Worm (Caenorhabditis elegans) whole organism, early embryonic: ENCODE results near the gene ymel-1.
A peak's percentile ranks its signal among the peaks of the same experiment; 100 is the strongest.

ENCODE experiments used
- B0310.2 ChIP-seq: sonication (generic microtip); optimal IDR thresholded peaks from 2 replicates; lab custom pipeline; 2016; ENCODE audit warnings: mild to moderate bottlenecking, missing genetic modification characterization, missing compliant biosample characterization
- F13C5.2 ChIP-seq: sonication (generic microtip); optimal IDR thresholded peaks from 2 replicates; lab custom pipeline; 2017; ENCODE audit warnings: mild to moderate bottlenecking, missing genetic modification characterization, inconsistent platforms, missing compliant biosample characterization
- aly-1 ChIP-seq: sonication (generic microtip); optimal IDR thresholded peaks from 2 replicates; lab custom pipeline; 2016; ENCODE audit warnings: missing genetic modification characterization, missing compliant biosample characterization
- ama-1 ChIP-seq: fragments of 150-350 bp; optimal IDR thresholded peaks from 2 replicates; lab custom pipeline; 2014
- ceh-13 ChIP-seq: fragments of 200-800 bp; sonication (Bioruptor generic); optimal IDR thresholded peaks from 2 replicates; lab custom pipeline; 2018; ENCODE audit warnings: mild to moderate bottlenecking, missing genetic modification characterization, missing compliant biosample characterization
- ceh-36 ChIP-seq: sonication (generic microtip); optimal IDR thresholded peaks from 2 replicates; lab custom pipeline; 2016; ENCODE audit warnings: missing genetic modification characterization, inconsistent platforms, missing compliant biosample characterization
- ets-7 ChIP-seq: sonication (generic microtip); optimal IDR thresholded peaks from 2 replicates; lab custom pipeline; 2016; ENCODE audit warnings: missing genotype, missing genetic modification characterization, missing compliant biosample characterization
- flt-1 ChIP-seq: fragments of 200-800 bp; sonication (Bioruptor generic); IDR thresholded peaks from 2 replicates; pipeline ENCODE4 v1.3.6; 2022; ENCODE audit warnings: missing genetic modification characterization, missing compliant biosample characterization
- hmbx-1 ChIP-seq: sonication (generic microtip); optimal IDR thresholded peaks from 2 replicates; lab custom pipeline; 2016; ENCODE audit warnings: mild to moderate bottlenecking, missing genetic modification characterization, missing compliant biosample characterization
- hmg-4 ChIP-seq: fragments of 200-800 bp; sonication (Bioruptor generic); optimal IDR thresholded peaks from 2 replicates; lab custom pipeline; 2018; ENCODE audit warnings: mild to moderate bottlenecking, missing genetic modification characterization, missing compliant biosample characterization
- hnd-1 ChIP-seq: sonication (generic microtip); optimal IDR thresholded peaks from 2 replicates; lab custom pipeline; 2016; ENCODE audit warnings: missing genetic modification characterization, missing compliant biosample characterization
- pes-1 ChIP-seq: fragments of 200-800 bp; sonication (Bioruptor generic); IDR thresholded peaks from 2 replicates; pipeline ENCODE4 v1.3.6; 2022; ENCODE audit warnings: missing genetic modification reagents, missing genetic modification characterization, missing compliant biosample characterization
- scrt-1 ChIP-seq: fragments of 200-800 bp; sonication (Bioruptor generic); IDR thresholded peaks from 2 replicates; pipeline ENCODE4 v1.3.6; 2022; ENCODE audit warnings: missing genetic modification characterization, missing compliant biosample characterization
- sea-1 ChIP-seq: fragments of 200-800 bp; sonication (Bioruptor generic); conservative IDR thresholded peaks from 2 replicates; pipeline ENCODE4 v1.3.6; 2022; ENCODE audit warnings: missing genetic modification characterization, missing compliant biosample characterization
- tbx-11 ChIP-seq: fragments of 200-800 bp; sonication (Bioruptor generic); IDR thresholded peaks from 2 replicates; pipeline ENCODE4 v1.3.6; 2022; ENCODE audit warnings: missing genetic modification characterization, missing compliant biosample characterization
- tbx-37 ChIP-seq: fragments of 200-800 bp; sonication (Bioruptor generic); conservative IDR thresholded peaks from 2 replicates; pipeline ENCODE4 v1.3.6; 2022; ENCODE audit warnings: missing genetic modification reagents, missing genetic modification characterization, missing compliant biosample characterization
- tra-4 ChIP-seq: sonication (generic microtip); optimal IDR thresholded peaks from 2 replicates; lab custom pipeline; 2017; ENCODE audit warnings: missing genetic modification characterization, missing compliant biosample characterization

ymel-1 gene

ce11 chrIII:10415822-10416221 is at the start of gene ymel-1:
ymel-1 (plus strand) TSS chrIII:10416139.
- TF ChIP-seq ets-7 (tag; lab: Kevin White, UChicago) (no peak), hmg-4 (GFP tag; lab: Kevin White, UChicago) (peak; percentile 29), F13C5.2 (tag; lab: Kevin White, UChicago) (no peak), tbx-11 (GFP tag; lab: Robert Waterston, UW) (no peak), tra-4 (tag; lab: Kevin White, UChicago) (no peak), aly-1 (tag; lab: Kevin White, UChicago) (no peak), scrt-1 (GFP tag; lab: Robert Waterston, UW) (no peak), pes-1 (GFP tag; lab: Robert Waterston, UW) (0 out of 2 replicates have a peak, but pooled peaks have one; percentile 14)

- TF ChIP-seq sea-1 (GFP tag; lab: Robert Waterston, UW) (0 out of 2 replicates have a peak, but pooled peaks have one; percentile 30), ceh-36 (tag; lab: Kevin White, UChicago) (no peak), B0310.2 (no peak), pes-1 (GFP tag; lab: Robert Waterston, UW) (no peak), aly-1 (tag; lab: Kevin White, UChicago) (no peak)
These were observed 48.5 kb upstream of the ymel-1 start for ce11 chrIII:10367355-10367909.

- TF ChIP-seq tbx-37 (0 out of 2 replicates have a peak, but pooled peaks have one; percentile 2), ceh-36 (tag; lab: Kevin White, UChicago) (no peak), B0310.2 (no peak), flt-1 (GFP tag; lab: Robert Waterston, UW) (no peak), pes-1 (GFP tag; lab: Robert Waterston, UW) (no peak)
These were observed 42.1 kb upstream of the ymel-1 start for ce11 chrIII:10373845-10374244.

ce11 chrIII:10376041-10376440 is 39.9 kb upstream of the ymel-1 start:
- TF ChIP-seq ets-7 (tag; lab: Kevin White, UChicago) (no peak), scrt-1 (GFP tag; lab: Robert Waterston, UW) (no peak), ceh-36 (tag; lab: Kevin White, UChicago) (no peak), tbx-11 (GFP tag; lab: Robert Waterston, UW) (no peak), tra-4 (tag; lab: Kevin White, UChicago) (no peak), ceh-13 (GFP tag; lab: Kevin White, UChicago) (no peak), aly-1 (tag; lab: Kevin White, UChicago) (no peak), hmg-4 (GFP tag; lab: Kevin White, UChicago) (no peak), B0310.2 (no peak), tbx-37 (no peak), hmbx-1 (no peak)

ce11 chrIII:10378899-10379298 is 37.0 kb upstream of the ymel-1 start:
- TF ChIP-seq hmbx-1, result no peak
- TF ChIP-seq sea-1 (GFP tag; lab: Robert Waterston, UW), result no peak
- no peak for TF ChIP-seq hmg-4 (GFP tag; lab: Kevin White, UChicago)

ce11 chrIII:10379632-10380031 is 36.3 kb upstream of the ymel-1 start:
- TF ChIP-seq hmg-4 (GFP tag; lab: Kevin White, UChicago), result no peak
- no peak for TF ChIP-seq tbx-11 (GFP tag; lab: Robert Waterston, UW)
- TF ChIP-seq tbx-37, result no peak
- TF ChIP-seq ets-7 (tag; lab: Kevin White, UChicago), result no peak
- no peak for TF ChIP-seq tra-4 (tag; lab: Kevin White, UChicago)
- TF ChIP-seq ama-1, result no peak
- TF ChIP-seq hmbx-1, result no peak

ce11 chrIII:10380640-10381039 is 35.3 kb upstream of the ymel-1 start:
- no peak for TF ChIP-seq tbx-37
- no peak for TF ChIP-seq ets-7 (tag; lab: Kevin White, UChicago)
- no peak for TF ChIP-seq F13C5.2 (tag; lab: Kevin White, UChicago)
- TF ChIP-seq tbx-11 (GFP tag; lab: Robert Waterston, UW), result no peak
- TF ChIP-seq ceh-13 (GFP tag; lab: Kevin White, UChicago), result no peak
- TF ChIP-seq hnd-1 (tag; lab: Kevin White, UChicago), result no peak
- no peak for TF ChIP-seq hmg-4 (GFP tag; lab: Kevin White, UChicago)
- TF ChIP-seq pes-1 (GFP tag; lab: Robert Waterston, UW), result no peak
- no peak for TF ChIP-seq ama-1

ce11 chrIII:10381473-10381872 is 34.5 kb upstream of the ymel-1 start, which contains the start of gene C38H2.2:
C38H2.2 (plus strand) TSS chrIII:10381773.
- no peak for TF ChIP-seq ceh-36 (tag; lab: Kevin White, UChicago)
- no peak for TF ChIP-seq flt-1 (GFP tag; lab: Robert Waterston, UW)

ce11 chrIII:10383804-10384203 is 32.1 kb upstream of the ymel-1 start:
- TF ChIP-seq hmbx-1 (no peak), scrt-1 (GFP tag; lab: Robert Waterston, UW) (no peak), tbx-37 (no peak), F13C5.2 (tag; lab: Kevin White, UChicago) (no peak), flt-1 (GFP tag; lab: Robert Waterston, UW) (no peak), tbx-11 (GFP tag; lab: Robert Waterston, UW) (no peak), ceh-13 (GFP tag; lab: Kevin White, UChicago) (no peak), sea-1 (GFP tag; lab: Robert Waterston, UW) (no peak), hnd-1 (tag; lab: Kevin White, UChicago) (no peak)
